Fruit fly (Drosophila melanogaster): ENCODE measurements around the gene Dhrs4.
A peak's percentile ranks its signal among the peaks of the same experiment; 100 is the strongest.

Dhrs4 gene

dm6 chr3L:5133704-5134430, 7.6 kb downstream of the Dhrs4 start, which contains the start of gene Yod1 (continued):
- TF ChIP-seq CG10267 (tag; optimal IDR thresholded peaks at IDR 0.05) (peak; percentile 46), abd-A (tag; optimal IDR thresholded peaks at IDR 0.05) (peak; percentile 35), CG14710 (tag; optimal IDR thresholded peaks at IDR 0.05) (peak; percentile 78), unpg (GFP tag; optimal IDR thresholded peaks at IDR 0.05) (no peak), sqz (GFP tag; optimal IDR thresholded peaks at IDR 0.05) (peak; percentile 69), Scr (GFP tag; IDR thresholded peaks at IDR 0.05; ENCODE audit: partially characterized antibody) (peak; percentile 67), lbe (GFP tag; optimal IDR thresholded peaks at IDR 0.05) (peak; percentile 21), Fer3 (tag; optimal IDR thresholded peaks at IDR 0.05) (no peak), CG3847 (GFP tag; IDR thresholded peaks at IDR 0.05) (peak; percentile 13; the same call in 1 of the 2 replicates), exex (tag; optimal IDR thresholded peaks at IDR 0.05) (peak; percentile 16), BEAF-32 (GFP tag; optimal IDR thresholded peaks at IDR 0.05) (peak; percentile 68), CG32772 (GFP tag; IDR thresholded peaks at IDR 0.05) (peak; percentile 13; the same call in 1 of the 2 replicates), HmgZ (tag; optimal IDR thresholded peaks at IDR 0.05) (peak; percentile 25), CG15514 (GFP tag; optimal IDR thresholded peaks at IDR 0.05) (peak; percentile 64), phol (tag; optimal IDR thresholded peaks at IDR 0.05) (peak; percentile 28), CG4617 (GFP tag; optimal IDR thresholded peaks at IDR 0.05; ENCODE audit: borderline replicate concordance) (peak; percentile 66), ci (GFP tag; IDR thresholded peaks at IDR 0.05) (no peak), CG11560 (tag; IDR thresholded peaks at IDR 0.05) (peak; percentile 96), gfzf (GFP tag; optimal IDR thresholded peaks at IDR 0.05) (peak; percentile 32), Dll (GFP tag; IDR thresholded peaks at IDR 0.05; ENCODE audit: partially characterized antibody) (peak; percentile 81; the same call in 3 of the 4 replicates), CTCF (GFP tag; optimal IDR thresholded peaks at IDR 0.05) (peak; percentile 63), gem (tag; optimal IDR thresholded peaks at IDR 0.05) (peak; percentile 18), zen (tag; optimal IDR thresholded peaks at IDR 0.05) (peak; percentile 1), sens (GFP tag) (peak; percentile 75), unc-4 (GFP tag; IDR thresholded peaks at IDR 0.05; ENCODE audit: partially characterized antibody) (peak; percentile 76), CG12659 (GFP tag; optimal IDR thresholded peaks at IDR 0.05) (peak; percentile 57), nom (GFP tag; optimal IDR thresholded peaks at IDR 0.05) (peak; percentile 2), CG7372 (GFP tag; IDR thresholded peaks at IDR 0.05) (no peak), sna (GFP tag; IDR thresholded peaks at IDR 0.05; ENCODE audit: partially characterized antibody) (peak; percentile 77), shn (GFP tag; optimal IDR thresholded peaks at IDR 0.05) (no peak), CG12104 (GFP tag; optimal IDR thresholded peaks at IDR 0.05) (no peak), tna (GFP tag; IDR thresholded peaks at IDR 0.05; ENCODE audit: partially characterized antibody) (peak; percentile 70), CG4360 (GFP tag; IDR thresholded peaks at IDR 0.05) (peak; percentile 42; the same call in 1 of the 2 replicates), ttk (GFP tag; IDR thresholded peaks at IDR 0.05) (no peak), slbo (GFP tag; IDR thresholded peaks at IDR 0.05) (no peak), insv (GFP tag; optimal IDR thresholded peaks at IDR 0.05) (no peak), Pdp1 (GFP tag; optimal IDR thresholded peaks at IDR 0.05) (peak in 1 of 2 experiments; percentile 67), zen2 (GFP tag; IDR thresholded peaks at IDR 0.05; ENCODE audit: partially characterized antibody) (peak; percentile 45; the same call in 1 of the 3 replicates), Bgb (GFP tag; IDR thresholded peaks at IDR 0.05; ENCODE audit: partially characterized antibody) (peak; percentile 76; the same call in 1 of the 2 replicates), Sry-δ (GFP tag; optimal IDR thresholded peaks at IDR 0.05) (peak; percentile 47), knrl (GFP tag; IDR thresholded peaks at IDR 0.05; ENCODE audit: partially characterized antibody) (peak; percentile 62), amos (GFP tag; IDR thresholded peaks at IDR 0.05; ENCODE audit: partially characterized antibody) (peak; percentile 73), Xrp1 (GFP tag; IDR thresholded peaks at IDR 0.05) (no peak), CrebB (tag; optimal IDR thresholded peaks at IDR 0.05) (no peak), nmo (GFP tag; optimal IDR thresholded peaks at IDR 0.05) (peak; percentile 28), Dref (GFP tag; IDR thresholded peaks at IDR 0.05) (peak; percentile 94), CG11504 (tag; optimal IDR thresholded peaks at IDR 0.05) (peak; percentile 4)
